Worm (Caenorhabditis elegans): Measurements from ENCODE around the gene trr-1.

The trr-1 gene

DNA sequence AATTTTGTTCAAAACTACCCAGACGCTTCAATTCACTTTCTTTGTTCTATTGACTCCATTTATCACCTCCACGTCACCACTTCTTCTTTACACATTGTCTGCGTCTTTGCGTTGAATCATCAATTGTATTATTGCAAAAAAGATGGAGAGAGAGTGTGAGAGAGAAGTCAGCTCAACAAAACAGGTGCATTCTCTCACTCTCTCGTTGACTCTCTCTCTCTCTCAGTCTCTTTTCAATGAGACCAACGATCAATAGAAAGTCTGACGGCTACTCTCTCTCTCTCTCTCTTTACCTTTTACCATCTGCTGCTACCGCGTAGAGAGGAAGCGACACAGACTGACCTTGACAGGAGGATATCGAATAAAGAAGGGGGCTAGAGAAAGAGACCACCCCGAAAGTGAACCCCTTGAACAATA, 40.0 kb downstream of the trr-1 start (continued):
- TF ChIP-seq sox-4 (tag; optimal IDR thresholded peaks at IDR 0.05): no peak
- TF ChIP-seq ceh-31 (tag; optimal IDR thresholded peaks at IDR 0.05): peak; percentile 74
- TF ChIP-seq ceh-48 (tag; optimal IDR thresholded peaks at IDR 0.05): peak; percentile 44
- TF ChIP-seq pha-4 (tag; optimal IDR thresholded peaks at IDR 0.05): no peak
- no peak for TF ChIP-seq fkh-10 (GFP tag; optimal IDR thresholded peaks at IDR 0.05)
- TF ChIP-seq elt-4 (tag; optimal IDR thresholded peaks at IDR 0.05): no peak
- peak; percentile 90 for TF ChIP-seq ref-2 (tag; optimal IDR thresholded peaks at IDR 0.05)
- no peak for TF ChIP-seq mec-3 (tag; optimal IDR thresholded peaks at IDR 0.05; ENCODE audit: borderline replicate concordance)
- TF ChIP-seq lim-6 (tag; optimal IDR thresholded peaks at IDR 0.05): no peak
- TF ChIP-seq ahr-1 (tag; optimal IDR thresholded peaks at IDR 0.05): no peak
- no peak for TF ChIP-seq fax-1 (tag; optimal IDR thresholded peaks at IDR 0.05)
- no peak for TF ChIP-seq pha-2 (tag; optimal IDR thresholded peaks at IDR 0.05)
- no peak for TF ChIP-seq K02D7.2 (tag; optimal IDR thresholded peaks at IDR 0.05)
- peak; percentile 36 for TF ChIP-seq Y22D7AL.16 (tag; optimal IDR thresholded peaks at IDR 0.05)
- TF ChIP-seq ets-4 (tag; optimal IDR thresholded peaks at IDR 0.05): no peak
- no peak for TF ChIP-seq T23F11.4 (GFP tag; optimal IDR thresholded peaks at IDR 0.05)
- no peak for TF ChIP-seq elt-2 (tag; optimal IDR thresholded peaks at IDR 0.05)
- TF ChIP-seq pqm-1 (tag; optimal IDR thresholded peaks at IDR 0.05): no peak
- no peak for TF ChIP-seq ceh-30 (tag; optimal IDR thresholded peaks at IDR 0.05)
- no peak for TF ChIP-seq ceh-24 (tag; optimal IDR thresholded peaks at IDR 0.05)
- TF ChIP-seq dve-1 (tag; optimal IDR thresholded peaks at IDR 0.05): peak; percentile 54
- peak; percentile 35 for TF ChIP-seq hlh-8 (tag; optimal IDR thresholded peaks at IDR 0.05)
- TF ChIP-seq tbx-2 (tag; optimal IDR thresholded peaks at IDR 0.05): peak; percentile 56
- TF ChIP-seq dmd-4 (tag; optimal IDR thresholded peaks at IDR 0.05; ENCODE audit: borderline replicate concordance): no peak
- peak; percentile 29 for TF ChIP-seq ceh-18 (tag; optimal IDR thresholded peaks at IDR 0.05)
- TF ChIP-seq hlh-15 (tag; optimal IDR thresholded peaks at IDR 0.05): no peak
- TF ChIP-seq unc-55 (GFP tag; optimal IDR thresholded peaks at IDR 0.05): peak; percentile 87
- no peak for TF ChIP-seq npax-4 (tag; optimal IDR thresholded peaks at IDR 0.05)
- peak; percentile 79 for TF ChIP-seq sox-2 (GFP tag; IDR thresholded peaks at IDR 0.05)
- TF ChIP-seq unc-86 (tag; optimal IDR thresholded peaks at IDR 0.05): no peak
- TF ChIP-seq ceh-2 (tag; optimal IDR thresholded peaks at IDR 0.05): peak; percentile 31
- TF ChIP-seq rnt-1 (tag; optimal IDR thresholded peaks at IDR 0.05): peak; percentile 52
- TF ChIP-seq unc-3 (GFP tag; conservative IDR thresholded peaks at IDR 0.05): no peak
- no peak for TF ChIP-seq unc-3 (tag; optimal IDR thresholded peaks at IDR 0.05)
- no peak for TF ChIP-seq eyg-1 (tag; optimal IDR thresholded peaks at IDR 0.05)
- peak; percentile 87 for TF ChIP-seq pros-1 (tag; optimal IDR thresholded peaks at IDR 0.05)
- peak; percentile 33 for TF ChIP-seq tbx-7 (tag; optimal IDR thresholded peaks at IDR 0.05)
- TF ChIP-seq lin-11 (tag; optimal IDR thresholded peaks at IDR 0.05): no peak
- peak; percentile 55 for TF ChIP-seq K09A11.1 (tag; optimal IDR thresholded peaks at IDR 0.05; ENCODE audit: insufficient read depth)
- TF ChIP-seq ztf-16 (tag; optimal IDR thresholded peaks at IDR 0.05): no peak
- TF ChIP-seq ttx-3 (tag; optimal IDR thresholded peaks at IDR 0.05): no peak
- TF ChIP-seq nhr-11 (tag; optimal IDR thresholded peaks at IDR 0.05): no peak

- TF ChIP-seq tbx-7 (tag; optimal IDR thresholded peaks at IDR 0.05) (peak; percentile 33), elt-4 (tag; optimal IDR thresholded peaks at IDR 0.05) (peak; percentile 6), pag-3 (tag; optimal IDR thresholded peaks at IDR 0.05; ENCODE audit: borderline replicate concordance) (no peak), eyg-1 (tag; optimal IDR thresholded peaks at IDR 0.05) (peak; percentile 78), sdc-2 (tag; optimal IDR thresholded peaks at IDR 0.05) (peak; percentile 59), T23F11.4 (GFP tag; optimal IDR thresholded peaks at IDR 0.05) (peak; percentile 53), rnt-1 (tag; optimal IDR thresholded peaks at IDR 0.05) (peak; percentile 98), unc-42 (tag; optimal IDR thresholded peaks at IDR 0.05) (peak; percentile 54), hlh-30 (tag; optimal IDR thresholded peaks at IDR 0.05; ENCODE audit: insufficient read depth) (peak; percentile 60), F13H6.1 (tag; optimal IDR thresholded peaks at IDR 0.05) (peak; percentile 91), nhr-232 (tag; optimal IDR thresholded peaks at IDR 0.05) (peak; percentile 44), fkh-6 (tag; optimal IDR thresholded peaks at IDR 0.05) (peak; percentile 52), pha-2 (tag; optimal IDR thresholded peaks at IDR 0.05) (peak; percentile 79), lim-6 (tag; optimal IDR thresholded peaks at IDR 0.05) (peak; percentile 56), ttx-3 (tag; optimal IDR thresholded peaks at IDR 0.05) (peak; percentile 43), nhr-11 (tag; optimal IDR thresholded peaks at IDR 0.05) (no peak), nfya-1 (tag; optimal IDR thresholded peaks at IDR 0.05) (peak; percentile 94), ceh-14 (tag; optimal IDR thresholded peaks at IDR 0.05) (peak; percentile 67), ets-4 (tag; optimal IDR thresholded peaks at IDR 0.05) (peak; percentile 58), mec-3 (tag; optimal IDR thresholded peaks at IDR 0.05; ENCODE audit: borderline replicate concordance) (no peak), tbx-2 (tag; optimal IDR thresholded peaks at IDR 0.05) (peak; percentile 97), ceh-18 (tag; optimal IDR thresholded peaks at IDR 0.05) (peak; percentile 88)
These were observed 40.8 kb downstream of the trr-1 start for ce11 chrII:11634681-11635527.

All from whole organism, late embryonic.